Fruit fly (Drosophila melanogaster) whole organism, embryonic: ENCODE measurements around the gene SIFaR.
A peak's percentile ranks its signal among the peaks of the same experiment; 100 is the strongest.

Experiments used
- Atf6 ChIP-seq: fragments of 200-800 bp; sonication (Bioruptor generic); IDR thresholded peaks from 2 replicates; pipeline ENCODE4 v1.3.6; 2022; ENCODE audit warnings: missing biosample characterization, missing genetic modification characterization
- Bdp1 ChIP-seq: fragments of 200-800 bp; sonication (Bioruptor generic); optimal IDR thresholded peaks from 3 replicates; lab custom pipeline; 2016; ENCODE audit warnings: missing biosample characterization, missing genetic modification characterization
- BtbVII ChIP-seq: fragments of 200-800 bp; sonication (Bioruptor generic); optimal IDR thresholded peaks from 3 replicates; lab custom pipeline; 2017; ENCODE audit warnings: missing biosample characterization, mild to moderate bottlenecking, missing genetic modification characterization
- CG10209 ChIP-seq: fragments of 200-800 bp; sonication (Bioruptor generic); optimal IDR thresholded peaks from 3 replicates; lab custom pipeline; 2017; ENCODE audit warnings: missing biosample characterization, mild to moderate bottlenecking, missing genetic modification characterization, missing genetic modification reagents
- CG11696 ChIP-seq: fragments of 200-800 bp; sonication (Bioruptor generic); IDR thresholded peaks from 2 replicates; pipeline ENCODE4 v1.3.6; 2022; ENCODE audit warnings: missing biosample characterization, missing genetic modification characterization
- CG12299 ChIP-seq: fragments of 200-800 bp; sonication (Bioruptor generic); optimal IDR thresholded peaks from 2 replicates; lab custom pipeline; 2018; ENCODE audit warnings: missing biosample characterization, mild to moderate bottlenecking, missing genetic modification characterization
- CG1233 ChIP-seq: fragments of 200-800 bp; sonication (Bioruptor generic); optimal IDR thresholded peaks from 4 replicates; lab custom pipeline; 2018; ENCODE audit warnings: missing biosample characterization, mild to moderate bottlenecking, missing genetic modification characterization
- CG12391 ChIP-seq: fragments of 200-800 bp; sonication (Bioruptor generic); optimal IDR thresholded peaks from 3 replicates; lab custom pipeline; 2018; ENCODE audit warnings: missing biosample characterization, mild to moderate bottlenecking, missing genetic modification characterization, moderate library complexity
- CG13296 ChIP-seq: fragments of 200-800 bp; sonication (Bioruptor generic); optimal IDR thresholded peaks from 3 replicates; lab custom pipeline; 2018; ENCODE audit warnings: missing biosample characterization, mild to moderate bottlenecking, missing genetic modification characterization
- CG15269 ChIP-seq: fragments of 200-800 bp; sonication (Bioruptor generic); optimal IDR thresholded peaks from 2 replicates; lab custom pipeline; 2018; ENCODE audit warnings: missing biosample characterization, mild to moderate bottlenecking, missing genetic modification characterization, moderate library complexity
- CG17361 ChIP-seq: fragments of 200-800 bp; sonication (Bioruptor generic); IDR thresholded peaks from 3 replicates; pipeline ENCODE4 v1.3.6; 2022; ENCODE audit warnings: missing biosample characterization, missing genetic modification characterization
- CG17912 ChIP-seq: fragments of 200-800 bp; sonication (Bioruptor generic); optimal IDR thresholded peaks from 2 replicates; lab custom pipeline; 2018; ENCODE audit warnings: missing biosample characterization, mild to moderate bottlenecking, missing genetic modification characterization
- CG2116 ChIP-seq: fragments of 200-800 bp; sonication (Bioruptor generic); optimal IDR thresholded peaks from 3 replicates; lab custom pipeline; 2018; ENCODE audit warnings: missing biosample characterization, mild to moderate bottlenecking, missing genetic modification characterization
- CG3281 ChIP-seq: fragments of 200-800 bp; sonication (Bioruptor generic); optimal IDR thresholded peaks from 3 replicates; lab custom pipeline; 2017; ENCODE audit warnings: missing biosample characterization, mild to moderate bottlenecking, missing genetic modification characterization
- CG33557 ChIP-seq: fragments of 200-800 bp; sonication (Bioruptor generic); optimal IDR thresholded peaks from 2 replicates; lab custom pipeline; 2019; ENCODE audit warnings: missing biosample characterization, mild to moderate bottlenecking, missing genetic modification characterization, moderate library complexity
- CG4424 ChIP-seq: fragments of 200-800 bp; sonication (Bioruptor generic); optimal IDR thresholded peaks from 3 replicates; lab custom pipeline; 2016; ENCODE audit warnings: missing biosample characterization, missing genetic modification characterization
- CG6254 ChIP-seq: fragments of 200-800 bp; sonication (Bioruptor generic); optimal IDR thresholded peaks from 3 replicates; lab custom pipeline; 2017; ENCODE audit warnings: mild to moderate bottlenecking, missing biosample characterization, missing genetic modification reagents, missing genetic modification characterization
- CG7928 ChIP-seq: fragments of 200-800 bp; sonication (Bioruptor generic); optimal IDR thresholded peaks from 2 replicates; lab custom pipeline; 2017; ENCODE audit warnings: missing biosample characterization, mild to moderate bottlenecking, missing genetic modification characterization
- Dbx ChIP-seq: fragments of 200-800 bp; sonication (Bioruptor generic); IDR thresholded peaks from 3 replicates; pipeline ENCODE4 v1.3.6; 2022; ENCODE audit warnings: missing biosample characterization, missing genetic modification characterization
- Dip2 ChIP-seq: fragments of 200-800 bp; sonication (Bioruptor generic); IDR thresholded peaks from 2 replicates; pipeline ENCODE4 v1.3.6; 2022; ENCODE audit warnings: missing biosample characterization, missing genetic modification characterization
- Dip3 ChIP-seq: fragments of 200-800 bp; sonication (Bioruptor generic); optimal IDR thresholded peaks from 3 replicates; lab custom pipeline; 2016; ENCODE audit warnings: missing biosample characterization, missing genetic modification characterization
- Dp ChIP-seq: fragments of 200-800 bp; sonication (Bioruptor generic); optimal IDR thresholded peaks from 2 replicates; lab custom pipeline; 2018; ENCODE audit warnings: missing biosample characterization, mild to moderate bottlenecking, missing genetic modification characterization, moderate library complexity
- H2.0 ChIP-seq: fragments of 200-800 bp; sonication (Bioruptor generic); IDR thresholded peaks from 2 replicates; pipeline ENCODE4 v1.3.6; 2022; ENCODE audit warnings: missing biosample characterization, missing genetic modification characterization
- Hand ChIP-seq: fragments of 200-800 bp; sonication (Bioruptor generic); optimal IDR thresholded peaks from 2 replicates; lab custom pipeline; 2017; ENCODE audit warnings: mild to moderate bottlenecking, missing biosample characterization, missing genetic modification reagents, missing genetic modification characterization
- MBD-R2 ChIP-seq: fragments of 200-800 bp; sonication (Bioruptor generic); IDR thresholded peaks from 2 replicates; pipeline ENCODE4 v1.3.6; 2022; ENCODE audit warnings: missing biosample characterization, missing genetic modification characterization
- Nf-YC ChIP-seq: fragments of 200-800 bp; optimal IDR thresholded peaks from 3 replicates; lab custom pipeline; 2019; ENCODE audit warnings: missing biosample characterization, mild to moderate bottlenecking, missing genetic modification characterization, moderate library complexity
- Oli ChIP-seq: fragments of 200-800 bp; sonication (Bioruptor generic); optimal IDR thresholded peaks from 2 replicates; lab custom pipeline; 2018; ENCODE audit warnings: missing biosample characterization, mild to moderate bottlenecking, missing genetic modification characterization, moderate library complexity
- PHDP ChIP-seq: fragments of 200-800 bp; sonication (Bioruptor generic); optimal IDR thresholded peaks from 3 replicates; lab custom pipeline; 2018; ENCODE audit warnings: missing biosample characterization, mild to moderate bottlenecking, missing genetic modification characterization, moderate library complexity
- Pdp1 ChIP-seq, 2 experiments: fragments of 200-800 bp; sonication (Bioruptor generic); optimal IDR thresholded peaks; 3 replicates each; lab custom pipeline; 2016; ENCODE audit warnings: missing biosample characterization in 2 of 2, missing genetic modification characterization in 2 of 2, mild to moderate bottlenecking in 1 of 2, moderate library complexity in 1 of 2
- Rfx ChIP-seq: fragments of 200-800 bp; sonication (Bioruptor generic); IDR thresholded peaks from 2 replicates; pipeline ENCODE4 v1.3.6; 2022; ENCODE audit warnings: missing biosample characterization, missing genetic modification characterization
- Xbp1 ChIP-seq: fragments of 200-800 bp; sonication (Bioruptor generic); optimal IDR thresholded peaks from 3 replicates; lab custom pipeline; 2016; ENCODE audit warnings: missing biosample characterization, mild to moderate bottlenecking, missing genetic modification characterization
- abd-A ChIP-seq: fragments of 200-800 bp; sonication (Bioruptor generic); optimal IDR thresholded peaks from 3 replicates; lab custom pipeline; 2019; ENCODE audit warnings: missing biosample characterization, mild to moderate bottlenecking, missing genetic modification characterization, moderate library complexity
- bcd ChIP-seq: fragments of 200-800 bp; sonication (Bioruptor generic); optimal IDR thresholded peaks from 2 replicates; lab custom pipeline; 2017; ENCODE audit warnings: missing biosample characterization, mild to moderate bottlenecking, missing genetic modification characterization
- cad ChIP-seq: fragments of >200 bp; optimal IDR thresholded peaks from 2 replicates; lab custom pipeline; 2017; ENCODE audit warnings: missing biosample characterization, missing genetic modification characterization
- chinmo ChIP-seq: fragments of 200-800 bp; sonication (Bioruptor generic); IDR thresholded peaks from 4 replicates; pipeline ENCODE4 v1.3.6; 2022; ENCODE audit warnings: missing biosample characterization, missing genetic modification characterization; ENCODE audit not compliant: partially characterized antibody
- dpn ChIP-seq, 2 experiments: fragments of 200-800 bp; sonication (Bioruptor generic); optimal IDR thresholded peaks; 3 replicates each; lab custom pipeline; 2016; ENCODE audit warnings: missing biosample characterization in 2 of 2, missing genetic modification characterization in 2 of 2
- dysf ChIP-seq: fragments of 200-800 bp; sonication (Bioruptor generic); IDR thresholded peaks from 3 replicates; pipeline ENCODE4 v1.3.6; 2022; ENCODE audit warnings: missing biosample characterization, missing genetic modification characterization
- ems ChIP-seq: fragments of 200-800 bp; sonication (Bioruptor generic); optimal IDR thresholded peaks from 3 replicates; lab custom pipeline; 2016; ENCODE audit warnings: missing biosample characterization, missing genetic modification characterization
- jigr1 ChIP-seq: fragments of 200-800 bp; sonication (Bioruptor generic); IDR thresholded peaks from 3 replicates; pipeline ENCODE4 v1.3.6; 2022; ENCODE audit warnings: missing biosample characterization, missing genetic modification characterization
- lov ChIP-seq, 2 experiments: fragments of 200-800 bp in 1 of 2; fragments of >200 bp in 1 of 2; sonication (Bioruptor generic) in 1 of 2; IDR thresholded peaks in 1 of 2; optimal IDR thresholded peaks in 1 of 2; 2 replicates in 1 of 2; 3 replicates in 1 of 2; pipeline versions ENCODE4 v1.3.6 to Lab custom; 2017 to 2022; ENCODE audit warnings: missing biosample characterization in 1 of 2, missing genetic modification characterization in 1 of 2
- nmo ChIP-seq: fragments of 200-800 bp; sonication (Bioruptor generic); optimal IDR thresholded peaks from 2 replicates; lab custom pipeline; 2018; ENCODE audit warnings: missing biosample characterization, mild to moderate bottlenecking, missing genetic modification characterization, moderate library complexity
- onecut ChIP-seq: fragments of 200-800 bp; sonication (Bioruptor generic); IDR thresholded peaks from 2 replicates; pipeline ENCODE4 v1.3.6; 2022; ENCODE audit warnings: missing biosample characterization, missing genetic modification characterization
- pita ChIP-seq: fragments of 200-800 bp; sonication (Bioruptor generic); optimal IDR thresholded peaks from 2 replicates; lab custom pipeline; 2017; ENCODE audit warnings: missing biosample characterization, mild to moderate bottlenecking, missing genetic modification characterization
- ranshi ChIP-seq: fragments of 200-800 bp; sonication (Bioruptor generic); IDR thresholded peaks from 2 replicates; pipeline ENCODE4 v1.3.6; 2022; ENCODE audit warnings: missing biosample characterization, missing genetic modification characterization
- sd ChIP-seq: fragments of 200-800 bp; sonication (Bioruptor generic); optimal IDR thresholded peaks from 3 replicates; lab custom pipeline; 2018; ENCODE audit warnings: missing biosample characterization, mild to moderate bottlenecking, missing genetic modification characterization, moderate library complexity
- slp2 ChIP-seq: fragments of 200-800 bp; sonication (Bioruptor generic); optimal IDR thresholded peaks from 2 replicates; lab custom pipeline; 2016; ENCODE audit warnings: missing biosample characterization, missing genetic modification characterization
- zfh1 ChIP-seq: fragments of 200-800 bp; sonication (Bioruptor generic); IDR thresholded peaks from 3 replicates; pipeline ENCODE4 v1.3.6; 2022; ENCODE audit warnings: missing biosample characterization, missing genetic modification characterization

Gene SIFaR

dm6 chr3R:21269923-21270322 lies 23.9 kb downstream of the SIFaR start, which contains the start of the genes AP-2sigma and Idi (continued):
- no peak for TF ChIP-seq jigr1 (GFP tag; lab: Robert Waterston, UW)

dm6 chr3R:21268873-21269272 lies 24.9 kb downstream of the SIFaR start, which contains the start of gene Rab1:
Rab1 (minus strand) TSS chr3R:21269060.
- TF ChIP-seq Oli (tag; lab: Kevin White, UChicago), result no peak
- no peak for TF ChIP-seq Hand (GFP tag; lab: Kevin White, UChicago)
- TF ChIP-seq CG17912 (GFP tag; lab: Kevin White, UChicago), result peak; percentile 24
- TF ChIP-seq CG15269 (tag; lab: Kevin White, UChicago), result peak; percentile 14
- no peak for TF ChIP-seq Atf6
- peak; percentile 9 for TF ChIP-seq CG12299 (tag; lab: Kevin White, UChicago)
- no peak for TF ChIP-seq lov (optimal IDR thresholded peaks at IDR 0.05; lab: Kevin White, UChicago)
- TF ChIP-seq lov (GFP tag; IDR thresholded peaks at IDR 0.05; lab: Robert Waterston, UW), result 0 out of 3 replicates have a peak, but pooled peaks have one; percentile 31
- TF ChIP-seq Nf-YC (tag; lab: Kevin White, UChicago), result peak; percentile 10
- TF ChIP-seq dpn (GFP tag; optimal IDR thresholded peaks at IDR 0.05; lab: Kevin White, UChicago), result peak; percentile 29 to 33
- peak; percentile 1 for TF ChIP-seq Dip3 (GFP tag; lab: Kevin White, UChicago)
- peak; percentile 70 for TF ChIP-seq Rfx
- TF ChIP-seq slp2 (GFP tag; lab: Kevin White, UChicago), result peak; percentile 7
- peak; percentile 21 for TF ChIP-seq CG33557 (GFP tag; lab: Kevin White, UChicago)
- peak in 1 of 2 experiments; percentile 45 for TF ChIP-seq Pdp1 (GFP tag; optimal IDR thresholded peaks at IDR 0.05; lab: Kevin White, UChicago)
- peak; percentile 78 for TF ChIP-seq MBD-R2 (GFP tag; lab: Robert Waterston, UW)
- TF ChIP-seq CG3281 (GFP tag; lab: Kevin White, UChicago), result peak; percentile 61
- no peak for TF ChIP-seq CG6254 (GFP tag; lab: Kevin White, UChicago)
- peak; percentile 70 for TF ChIP-seq Dbx
- no peak for TF ChIP-seq pita (GFP tag; lab: Kevin White, UChicago)
- TF ChIP-seq chinmo (GFP tag; lab: Robert Waterston, UW), result 0 out of 4 replicates have a peak, but pooled peaks have one; percentile 60
- peak; percentile 49 for TF ChIP-seq abd-A (tag; lab: Kevin White, UChicago)
- TF ChIP-seq PHDP (tag; lab: Kevin White, UChicago), result no peak
- TF ChIP-seq CG10209 (GFP tag; lab: Kevin White, UChicago), result peak; percentile 43
- peak; percentile 12 for TF ChIP-seq sd (tag; lab: Kevin White, UChicago)
- TF ChIP-seq dysf (GFP tag; lab: Robert Waterston, UW), result peak; percentile 24; the same call in 1 of the 3 replicates
- TF ChIP-seq H2.0 (GFP tag; lab: Robert Waterston, UW), result peak; percentile 30; the same call in 1 of the 2 replicates
- peak; percentile 58 for TF ChIP-seq Xbp1 (GFP tag; lab: Kevin White, UChicago)
- TF ChIP-seq bcd (GFP tag; lab: Kevin White, UChicago), result peak; percentile 55
- TF ChIP-seq CG4424 (GFP tag; lab: Kevin White, UChicago), result peak; percentile 24
- peak; percentile 25 for TF ChIP-seq CG13296 (GFP tag; lab: Kevin White, UChicago)
- TF ChIP-seq jigr1 (GFP tag; lab: Robert Waterston, UW), result no peak
- peak; percentile 51 for TF ChIP-seq CG2116 (GFP tag; lab: Kevin White, UChicago)
- no peak for TF ChIP-seq CG11696
- peak; percentile 19 for TF ChIP-seq ems (GFP tag; lab: Kevin White, UChicago)
- TF ChIP-seq Dip2 (GFP tag; lab: Robert Waterston, UW), result no peak
- TF ChIP-seq zfh1 (GFP tag; lab: Robert Waterston, UW), result no peak
- peak; percentile 44; the same call in 1 of the 2 replicates for TF ChIP-seq onecut (GFP tag; lab: Robert Waterston, UW)
- TF ChIP-seq BtbVII, result peak; percentile 56
- TF ChIP-seq ranshi (GFP tag; lab: Robert Waterston, UW), result no peak
- TF ChIP-seq nmo (GFP tag; lab: Kevin White, UChicago), result peak; percentile 46
- TF ChIP-seq CG12391, result peak; percentile 17
- peak; percentile 36 for TF ChIP-seq Bdp1 (GFP tag; lab: Kevin White, UChicago)
- peak; percentile 12; the same call in 1 of the 3 replicates for TF ChIP-seq CG17361 (GFP tag; lab: Robert Waterston, UW)
- peak; percentile 13 for TF ChIP-seq Dp (GFP tag; lab: Kevin White, UChicago)
- TF ChIP-seq CG1233 (GFP tag; lab: Kevin White, UChicago), result peak; percentile 27
- no peak for TF ChIP-seq cad (GFP tag; lab: Kevin White, UChicago)
- peak; percentile 94 for TF ChIP-seq CG7928 (GFP tag; lab: Kevin White, UChicago)
